Fruit fly (Drosophila melanogaster) whole organism, embryonic: Measurements from ENCODE around the gene Drsl5.
A peak's percentile ranks its signal among the peaks of the same experiment; 100 is the strongest.

Source experiments
- Atf3 ChIP-seq: fragments of 200-800 bp; sonication (Bioruptor generic); optimal IDR thresholded peaks from 3 replicates; lab custom pipeline; 2016; ENCODE audit warnings: missing biosample characterization, missing genetic modification characterization
- Bgb ChIP-seq: fragments of 200-800 bp; sonication (Bioruptor generic); IDR thresholded peaks from 2 replicates; pipeline ENCODE4 v1.3.6; 2022; ENCODE audit warnings: missing biosample characterization, missing genetic modification characterization; ENCODE audit not compliant: partially characterized antibody
- CG10462 ChIP-seq: fragments of 200-800 bp; sonication (Bioruptor generic); optimal IDR thresholded peaks from 2 replicates; lab custom pipeline; 2016; ENCODE audit warnings: missing biosample characterization, missing genetic modification characterization
- CG10654 ChIP-seq: fragments of 200-800 bp; sonication (Bioruptor generic); optimal IDR thresholded peaks from 2 replicates; lab custom pipeline; 2016; ENCODE audit warnings: missing biosample characterization, missing genetic modification characterization
- CG11085 ChIP-seq: fragments of 200-800 bp; sonication (Bioruptor generic); IDR thresholded peaks from 2 replicates; pipeline ENCODE4 v1.3.6; 2022; ENCODE audit warnings: missing biosample characterization, missing genetic modification characterization
- CG11695 ChIP-seq: fragments of 200-800 bp; sonication (Bioruptor generic); IDR thresholded peaks from 3 replicates; pipeline ENCODE4 v1.3.6; 2022; ENCODE audit warnings: missing biosample characterization, missing genetic modification characterization
- CG12104 ChIP-seq: fragments of 200-800 bp; sonication (Bioruptor generic); optimal IDR thresholded peaks from 3 replicates; lab custom pipeline; 2016; ENCODE audit warnings: missing biosample characterization, missing genetic modification characterization
- CG12236 ChIP-seq: fragments of 200-800 bp; sonication (Bioruptor generic); optimal IDR thresholded peaks from 2 replicates; lab custom pipeline; 2016; ENCODE audit warnings: missing biosample characterization, missing genetic modification characterization
- CG12659 ChIP-seq: fragments of 200-800 bp; sonication (Bioruptor generic); optimal IDR thresholded peaks from 3 replicates; lab custom pipeline; 2017; ENCODE audit warnings: mild to moderate bottlenecking, missing biosample characterization, missing genetic modification reagents, missing genetic modification characterization
- CG13296 ChIP-seq: fragments of 200-800 bp; sonication (Bioruptor generic); optimal IDR thresholded peaks from 3 replicates; lab custom pipeline; 2018; ENCODE audit warnings: missing biosample characterization, mild to moderate bottlenecking, missing genetic modification characterization
- CG14014 ChIP-seq: fragments of 200-800 bp; sonication (Bioruptor generic); IDR thresholded peaks from 2 replicates; pipeline ENCODE4 v1.3.6; 2022; ENCODE audit warnings: missing biosample characterization, missing genetic modification characterization
- CG15011 ChIP-seq: fragments of 200-800 bp; sonication (Bioruptor generic); optimal IDR thresholded peaks from 3 replicates; lab custom pipeline; 2018; ENCODE audit warnings: missing biosample characterization, mild to moderate bottlenecking, missing genetic modification characterization
- CG1529 ChIP-seq: fragments of 200-800 bp; sonication (Bioruptor generic); optimal IDR thresholded peaks from 3 replicates; lab custom pipeline; 2018; ENCODE audit warnings: missing biosample characterization, missing genetic modification characterization
- CG16863 ChIP-seq: fragments of 200-800 bp; sonication (Bioruptor generic); optimal IDR thresholded peaks from 3 replicates; lab custom pipeline; 2016; ENCODE audit warnings: missing biosample characterization, missing genetic modification characterization
- CG17328 ChIP-seq: fragments of 200-800 bp; sonication (Bioruptor generic); IDR thresholded peaks from 2 replicates; pipeline ENCODE4 v1.3.6; 2022; ENCODE audit warnings: missing biosample characterization, missing genetic modification characterization
- CG18764 ChIP-seq: fragments of 200-800 bp; sonication (Bioruptor generic); optimal IDR thresholded peaks from 3 replicates; lab custom pipeline; 2016; ENCODE audit warnings: missing biosample characterization, missing genetic modification characterization
- CG2116 ChIP-seq: fragments of 200-800 bp; sonication (Bioruptor generic); optimal IDR thresholded peaks from 3 replicates; lab custom pipeline; 2018; ENCODE audit warnings: missing biosample characterization, mild to moderate bottlenecking, missing genetic modification characterization
- CG6175 ChIP-seq: fragments of 200-800 bp; sonication (Bioruptor generic); IDR thresholded peaks from 3 replicates; pipeline ENCODE4 v1.3.6; 2022; ENCODE audit warnings: missing biosample characterization, missing genetic modification characterization
- CG7963 ChIP-seq: fragments of 200-800 bp; sonication (Bioruptor generic); IDR thresholded peaks from 3 replicates; pipeline ENCODE4 v1.3.6; 2022; ENCODE audit warnings: missing biosample characterization, missing genetic modification characterization; ENCODE audit not compliant: partially characterized antibody
- CG8089 ChIP-seq: fragments of 200-800 bp; sonication (Bioruptor generic); optimal IDR thresholded peaks from 3 replicates; lab custom pipeline; 2016; ENCODE audit warnings: missing biosample characterization, missing genetic modification characterization
- CG8765 ChIP-seq: fragments of 200-800 bp; sonication (Bioruptor generic); IDR thresholded peaks from 2 replicates; pipeline ENCODE4 v1.3.6; 2022; ENCODE audit warnings: missing biosample characterization, missing genetic modification characterization
- CG9215 ChIP-seq: fragments of 200-800 bp; sonication (Bioruptor generic); IDR thresholded peaks from 2 replicates; pipeline ENCODE4 v1.3.6; 2022; ENCODE audit warnings: missing biosample characterization, missing genetic modification characterization
- CrebB ChIP-seq: fragments of 200-800 bp; sonication (Bioruptor generic); optimal IDR thresholded peaks from 3 replicates; lab custom pipeline; 2018; ENCODE audit warnings: missing biosample characterization, mild to moderate bottlenecking, missing genetic modification characterization
- Deaf1 ChIP-seq: fragments of 200-800 bp; optimal IDR thresholded peaks from 3 replicates; lab custom pipeline; 2019; ENCODE audit warnings: missing biosample characterization, mild to moderate bottlenecking, missing genetic modification characterization, moderate library complexity
- Dek ChIP-seq: fragments of 200-800 bp; sonication (Bioruptor generic); optimal IDR thresholded peaks from 3 replicates; lab custom pipeline; 2019; ENCODE audit warnings: missing biosample characterization, mild to moderate bottlenecking, missing genetic modification characterization, moderate library complexity
- Dp ChIP-seq: fragments of 200-800 bp; sonication (Bioruptor generic); optimal IDR thresholded peaks from 2 replicates; lab custom pipeline; 2018; ENCODE audit warnings: missing biosample characterization, mild to moderate bottlenecking, missing genetic modification characterization, moderate library complexity
- HLH3B ChIP-seq: fragments of 200-800 bp; sonication (Bioruptor generic); IDR thresholded peaks from 2 replicates; pipeline ENCODE4 v1.3.6; 2022; ENCODE audit warnings: missing biosample characterization, missing genetic modification characterization
- HLH54F ChIP-seq: fragments of 200-800 bp; sonication (Bioruptor generic); optimal IDR thresholded peaks from 3 replicates; lab custom pipeline; 2016; ENCODE audit warnings: missing biosample characterization, missing genetic modification characterization
- Hr39 ChIP-seq: fragments of >200 bp; optimal IDR thresholded peaks from 2 replicates; lab custom pipeline; 2017
- Myb ChIP-seq: fragments of 200-800 bp; sonication (Bioruptor generic); optimal IDR thresholded peaks from 2 replicates; lab custom pipeline; 2016; ENCODE audit warnings: missing biosample characterization, missing genetic modification characterization
- Oli ChIP-seq: fragments of 200-800 bp; sonication (Bioruptor generic); optimal IDR thresholded peaks from 2 replicates; lab custom pipeline; 2018; ENCODE audit warnings: missing biosample characterization, mild to moderate bottlenecking, missing genetic modification characterization, moderate library complexity
- Ravus ChIP-seq: fragments of 200-800 bp; sonication (Bioruptor generic); IDR thresholded peaks from 2 replicates; pipeline ENCODE4 v1.3.6; 2022; ENCODE audit warnings: missing biosample characterization, missing genetic modification characterization
- Rx ChIP-seq: fragments of 200-800 bp; sonication (Bioruptor generic); IDR thresholded peaks from 2 replicates; pipeline ENCODE4 v1.3.6; 2022; ENCODE audit warnings: missing biosample characterization, missing genetic modification characterization
- Sry-β ChIP-seq: fragments of 200-800 bp; sonication (Bioruptor generic); optimal IDR thresholded peaks from 2 replicates; lab custom pipeline; 2018; ENCODE audit warnings: missing biosample characterization, mild to moderate bottlenecking, missing genetic modification characterization, moderate library complexity
- ab ChIP-seq: fragments of 200-800 bp; sonication (Bioruptor generic); optimal IDR thresholded peaks from 2 replicates; lab custom pipeline; 2016; ENCODE audit warnings: missing biosample characterization, missing genetic modification characterization
- ash1 ChIP-seq: fragments of 200-800 bp; sonication (Bioruptor generic); optimal IDR thresholded peaks from 2 replicates; lab custom pipeline; 2018; ENCODE audit warnings: missing biosample characterization, mild to moderate bottlenecking, missing genetic modification characterization
- fd3F ChIP-seq: fragments of 200-800 bp; sonication (Bioruptor generic); optimal IDR thresholded peaks from 2 replicates; lab custom pipeline; 2018; ENCODE audit warnings: missing biosample characterization, mild to moderate bottlenecking, missing genetic modification characterization, moderate library complexity
- fu2 ChIP-seq: fragments of 200-800 bp; sonication (Bioruptor generic); optimal IDR thresholded peaks from 2 replicates; lab custom pipeline; 2016; ENCODE audit warnings: missing biosample characterization, missing genetic modification characterization
- grau ChIP-seq: fragments of 200-800 bp; optimal IDR thresholded peaks from 3 replicates; lab custom pipeline; 2019; ENCODE audit warnings: missing biosample characterization, mild to moderate bottlenecking, missing genetic modification characterization, moderate library complexity
- hth ChIP-seq: fragments of >200 bp; optimal IDR thresholded peaks from 2 replicates; lab custom pipeline; 2017; ENCODE audit warnings: inconsistent platforms
- inv ChIP-seq: fragments of 200-800 bp; sonication (Bioruptor generic); IDR thresholded peaks from 2 replicates; pipeline ENCODE4 v1.3.6; 2022; ENCODE audit warnings: missing biosample characterization, missing genetic modification characterization; ENCODE audit not compliant: partially characterized antibody
- kay ChIP-seq: fragments of 200-800 bp; sonication (Bioruptor generic); optimal IDR thresholded peaks from 2 replicates; lab custom pipeline; 2016; ENCODE audit warnings: missing biosample characterization, missing genetic modification characterization
- knrl ChIP-seq: fragments of 200-800 bp; sonication (Bioruptor generic); IDR thresholded peaks from 3 replicates; pipeline ENCODE4 v1.3.6; 2022; ENCODE audit warnings: missing biosample characterization, missing genetic modification characterization; ENCODE audit not compliant: partially characterized antibody
- nau ChIP-seq: fragments of 200-800 bp; sonication (Bioruptor generic); optimal IDR thresholded peaks from 3 replicates; lab custom pipeline; 2017; ENCODE audit warnings: missing biosample characterization, mild to moderate bottlenecking, missing genetic modification characterization, missing genetic modification reagents
- otp ChIP-seq: fragments of 200-800 bp; sonication (Bioruptor generic); IDR thresholded peaks from 3 replicates; pipeline ENCODE4, ENCODE4 v1.3.6; 2022; ENCODE audit warnings: missing biosample characterization, missing genetic modification characterization
- phol ChIP-seq: fragments of 200-800 bp; sonication (Bioruptor generic); optimal IDR thresholded peaks from 3 replicates; lab custom pipeline; 2018; ENCODE audit warnings: missing biosample characterization, mild to moderate bottlenecking, missing genetic modification characterization, moderate library complexity
- pum ChIP-seq: fragments of 200-800 bp; sonication (Bioruptor generic); optimal IDR thresholded peaks from 2 replicates; lab custom pipeline; 2016; ENCODE audit warnings: missing biosample characterization, missing genetic modification characterization
- slp2 ChIP-seq: fragments of 200-800 bp; sonication (Bioruptor generic); optimal IDR thresholded peaks from 2 replicates; lab custom pipeline; 2016; ENCODE audit warnings: missing biosample characterization, missing genetic modification characterization
- ssp ChIP-seq: fragments of 200-800 bp; sonication (Bioruptor generic); IDR thresholded peaks from 2 replicates; pipeline ENCODE4 v1.3.6; 2022; ENCODE audit warnings: missing biosample characterization, missing genetic modification characterization
- tin ChIP-seq: fragments of 200-800 bp; sonication (Bioruptor generic); optimal IDR thresholded peaks from 3 replicates; lab custom pipeline; 2016; ENCODE audit warnings: missing biosample characterization, missing genetic modification characterization
- tll ChIP-seq, 2 experiments: fragments of 200-800 bp in 1 of 2; fragments of >200 bp in 1 of 2; sonication (Bioruptor generic) in 1 of 2; optimal IDR thresholded peaks; 2 replicates each; lab custom pipeline; 2017 to 2019; ENCODE audit warnings: missing biosample characterization in 2 of 2, missing genetic modification characterization in 2 of 2, mild to moderate bottlenecking in 1 of 2, moderate library complexity in 1 of 2
- tup ChIP-seq: fragments of 200-800 bp; sonication (Bioruptor generic); optimal IDR thresholded peaks from 2 replicates; lab custom pipeline; 2016; ENCODE audit warnings: missing biosample characterization, mild to moderate bottlenecking, missing genetic modification characterization, moderate library complexity

The Drsl5 gene

dm6 chr3L:3300345-3300744, 16.2 kb upstream of the Drsl5 start (continued):
- TF ChIP-seq CG13296 (no peak), CG1529 (GFP tag; lab: Kevin White, UChicago) (peak; percentile 28), Rx (peak; percentile 42; the same call in 1 of the 2 replicates), CG7963 (GFP tag; lab: Robert Waterston, UW) (no peak), fu2 (GFP tag; lab: Kevin White, UChicago) (no peak), otp (GFP tag; lab: Robert Waterston, UW) (peak; percentile 62; the same call in 2 of the 3 replicates), Sry-β (no peak), Ravus (GFP tag; lab: Robert Waterston, UW) (peak; percentile 9; the same call in 1 of the 2 replicates), inv (GFP tag; lab: Robert Waterston, UW) (no peak), CG9215 (GFP tag; lab: Robert Waterston, UW) (no peak; the same call in 1 of the 2 replicates), tll (GFP tag; optimal IDR thresholded peaks at IDR 0.05; lab: Kevin White, UChicago) (no peak), CG12104 (no peak), CG18764 (GFP tag; lab: Kevin White, UChicago) (peak; percentile 40), HLH54F (no peak), ash1 (GFP tag; lab: Kevin White, UChicago) (no peak), nau (GFP tag; lab: Kevin White, UChicago) (no peak), Deaf1 (tag; lab: Kevin White, UChicago) (no peak), grau (tag; lab: Kevin White, UChicago) (peak; percentile 51), slp2 (GFP tag; lab: Kevin White, UChicago) (peak; percentile 66), Bgb (GFP tag; lab: Robert Waterston, UW) (no peak), CrebB (no peak), CG12659 (GFP tag; lab: Kevin White, UChicago) (peak; percentile 7), CG10654 (GFP tag; lab: Kevin White, UChicago) (peak; percentile 49), CG12236 (GFP tag; lab: Kevin White, UChicago) (no peak), pum (GFP tag; lab: Kevin White, UChicago) (peak; percentile 34), hth (lab: Kevin White, UChicago) (no peak), CG8765 (GFP tag; lab: Robert Waterston, UW) (no peak), CG11695 (GFP tag; lab: Robert Waterston, UW) (no peak), Atf3 (GFP tag; lab: Kevin White, UChicago) (no peak), CG8089 (no peak), Myb (GFP tag; lab: Kevin White, UChicago) (peak; percentile 4), ssp (GFP tag; lab: Robert Waterston, UW) (peak; percentile 63), CG6175 (GFP tag; lab: Robert Waterston, UW) (0 out of 3 replicates have a peak, but pooled peaks have one; percentile 26), tin (peak; percentile 68), Hr39 (lab: Kevin White, UChicago) (no peak), CG10462 (GFP tag; lab: Kevin White, UChicago) (no peak), knrl (GFP tag; lab: Robert Waterston, UW) (no peak), tup (GFP tag; lab: Kevin White, UChicago) (no peak), CG16863 (GFP tag; lab: Kevin White, UChicago) (peak; percentile 40), Dek (tag; lab: Kevin White, UChicago) (peak; percentile 40), CG17328 (GFP tag; lab: Robert Waterston, UW) (peak; percentile 77), CG11085 (GFP tag; lab: Robert Waterston, UW) (no peak), phol (peak; percentile 70), ab (no peak), CG15011 (GFP tag; lab: Kevin White, UChicago) (no peak), Oli (tag; lab: Kevin White, UChicago) (peak; percentile 44), CG14014 (peak; percentile 72; the same call in 1 of the 2 replicates), fd3F (GFP tag; lab: Kevin White, UChicago) (peak; percentile 23), CG2116 (GFP tag; lab: Kevin White, UChicago) (no peak), kay (peak; percentile 63), HLH3B (GFP tag; lab: Robert Waterston, UW) (peak; percentile 76), Dp (GFP tag; lab: Kevin White, UChicago) (no peak)
